Fruit fly (Drosophila melanogaster): ENCODE data around the gene MagR.
A peak's percentile ranks its signal among the peaks of the same experiment; 100 is the strongest.

The MagR gene

DNA sequence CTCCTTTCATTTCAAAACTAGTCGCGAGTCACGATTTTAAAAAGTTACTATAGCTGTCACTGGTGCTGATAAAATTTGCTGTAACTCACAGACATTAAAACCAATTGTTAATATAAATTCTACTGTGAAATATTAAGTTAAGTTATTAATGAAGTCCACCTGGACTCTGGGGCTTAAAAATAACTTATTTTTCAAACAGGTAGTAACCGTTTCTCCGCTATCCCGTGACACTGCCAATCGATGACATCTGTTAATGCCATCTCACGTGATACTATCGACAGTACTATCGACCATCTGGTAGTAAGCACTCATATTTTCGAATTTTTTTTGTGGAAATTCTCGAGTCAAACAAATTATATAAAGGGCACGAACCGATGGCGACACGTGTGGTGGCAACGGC is at the start of gene MagR, which contains the start of gene CG12379:
MagR (plus strand) TSS at position 276 of the 400 bp plus-strand sequence.
CG12379 (minus strand) TSS at position 2 of the 400 bp plus-strand sequence.
- TF ChIP-seq Ets98B (GFP tag; IDR thresholded peaks at IDR 0.05) (no peak), CG15710 (tag; optimal IDR thresholded peaks at IDR 0.05) (peak; percentile 54), CG8159 (tag; optimal IDR thresholded peaks at IDR 0.05) (peak; percentile 40), CG8301 (tag; optimal IDR thresholded peaks at IDR 0.05) (peak; percentile 21), Snoo (tag; optimal IDR thresholded peaks at IDR 0.05) (peak; percentile 0), fd96Ca (GFP tag; IDR thresholded peaks at IDR 0.05) (no peak), CG4496 (GFP tag; IDR thresholded peaks at IDR 0.05) (peak; percentile 6; the same call in 1 of the 3 replicates), CG17806 (tag; optimal IDR thresholded peaks at IDR 0.05) (peak; percentile 0), CG9948 (tag; optimal IDR thresholded peaks at IDR 0.05) (peak; percentile 28)

DNA sequence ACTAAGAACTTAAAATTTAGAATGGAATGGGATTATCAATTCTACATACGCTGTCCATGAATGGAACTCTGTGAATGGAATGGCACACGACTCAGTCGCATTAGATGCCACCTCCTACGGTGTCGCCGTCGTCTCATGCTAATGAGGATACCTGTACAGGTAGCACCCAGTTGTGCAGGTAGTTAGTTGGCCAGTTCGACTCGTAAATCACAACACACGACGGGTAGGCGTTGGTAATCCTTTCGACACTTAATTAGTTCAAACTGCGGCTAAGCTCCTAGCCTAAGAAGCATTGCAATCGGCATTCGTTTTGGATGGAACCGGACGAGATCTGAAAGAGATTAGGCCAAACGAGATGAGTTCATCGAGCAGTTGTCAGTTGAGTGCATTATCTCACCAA is 49.7 kb upstream of the MagR start:
- TF ChIP-seq fd96Ca (GFP tag; IDR thresholded peaks at IDR 0.05) = no peak
- TF ChIP-seq CG13204 (GFP tag; optimal IDR thresholded peaks at IDR 0.05) = no peak
- TF ChIP-seq CG32121 (GFP tag; IDR thresholded peaks at IDR 0.05) = no peak
- no peak for TF ChIP-seq Pif1B (GFP tag; optimal IDR thresholded peaks at IDR 0.05)
- TF ChIP-seq rn (GFP tag; IDR thresholded peaks at IDR 0.05) = no peak
- no peak for TF ChIP-seq CG15710 (tag; optimal IDR thresholded peaks at IDR 0.05)
- TF ChIP-seq gl (tag; optimal IDR thresholded peaks at IDR 0.05) = no peak
- TF ChIP-seq CG8301 (tag; optimal IDR thresholded peaks at IDR 0.05) = no peak
- no peak for TF ChIP-seq Ets98B (GFP tag; IDR thresholded peaks at IDR 0.05)
- no peak for TF ChIP-seq CG10348 (GFP tag; IDR thresholded peaks at IDR 0.05)
- TF ChIP-seq D1 (tag; optimal IDR thresholded peaks at IDR 0.05) = no peak
- no peak for TF ChIP-seq CG9948 (tag; optimal IDR thresholded peaks at IDR 0.05)
- no peak for TF ChIP-seq Pif1A (GFP tag; optimal IDR thresholded peaks at IDR 0.05)
- no peak for TF ChIP-seq CG14655 (GFP tag; optimal IDR thresholded peaks at IDR 0.05)
- no peak for TF ChIP-seq CG34367 (tag; optimal IDR thresholded peaks at IDR 0.05)
- no peak for TF ChIP-seq CG12605 (GFP tag; IDR thresholded peaks at IDR 0.05)
- TF ChIP-seq Snoo (tag; optimal IDR thresholded peaks at IDR 0.05) = no peak
- TF ChIP-seq CG8159 (tag; optimal IDR thresholded peaks at IDR 0.05) = no peak

DNA sequence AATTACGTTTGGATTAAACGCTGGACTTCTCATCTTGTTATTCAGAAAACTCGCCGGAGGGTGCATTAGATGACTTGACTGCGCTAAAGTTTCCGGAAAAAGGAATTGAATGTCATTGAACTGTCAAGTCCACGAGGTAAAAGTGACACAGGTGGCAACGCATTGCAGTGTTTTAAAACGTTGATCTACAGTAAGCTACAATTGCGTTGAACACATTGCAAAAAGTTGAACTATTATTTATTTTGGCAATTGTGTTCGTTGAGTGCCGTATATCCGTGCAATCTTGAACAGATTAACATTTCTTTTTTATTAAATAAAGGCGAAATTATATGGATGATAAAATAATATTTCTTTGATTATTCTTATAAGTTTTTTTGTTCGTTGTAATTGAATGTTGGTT is 45.3 kb upstream of the MagR start, which contains the start of gene CG15599:
CG15599 (minus strand) TSS at position 101 of the 400 bp plus-strand sequence.
- TF ChIP-seq CG10348 (GFP tag; IDR thresholded peaks at IDR 0.05) (no peak), fd96Ca (GFP tag; IDR thresholded peaks at IDR 0.05) (no peak), Pif1A (GFP tag; optimal IDR thresholded peaks at IDR 0.05) (no peak), CG8159 (tag; optimal IDR thresholded peaks at IDR 0.05) (no peak), CG12605 (GFP tag; IDR thresholded peaks at IDR 0.05) (no peak), CG8301 (tag; optimal IDR thresholded peaks at IDR 0.05) (no peak), CG4496 (GFP tag; IDR thresholded peaks at IDR 0.05) (no peak), CG13204 (GFP tag; optimal IDR thresholded peaks at IDR 0.05) (no peak), EcR (GFP tag; optimal IDR thresholded peaks at IDR 0.05) (no peak), CG9948 (tag; optimal IDR thresholded peaks at IDR 0.05) (no peak), Snoo (tag; optimal IDR thresholded peaks at IDR 0.05) (no peak), CG14655 (GFP tag; optimal IDR thresholded peaks at IDR 0.05) (no peak), Ets98B (GFP tag; IDR thresholded peaks at IDR 0.05) (no peak)

DNA sequence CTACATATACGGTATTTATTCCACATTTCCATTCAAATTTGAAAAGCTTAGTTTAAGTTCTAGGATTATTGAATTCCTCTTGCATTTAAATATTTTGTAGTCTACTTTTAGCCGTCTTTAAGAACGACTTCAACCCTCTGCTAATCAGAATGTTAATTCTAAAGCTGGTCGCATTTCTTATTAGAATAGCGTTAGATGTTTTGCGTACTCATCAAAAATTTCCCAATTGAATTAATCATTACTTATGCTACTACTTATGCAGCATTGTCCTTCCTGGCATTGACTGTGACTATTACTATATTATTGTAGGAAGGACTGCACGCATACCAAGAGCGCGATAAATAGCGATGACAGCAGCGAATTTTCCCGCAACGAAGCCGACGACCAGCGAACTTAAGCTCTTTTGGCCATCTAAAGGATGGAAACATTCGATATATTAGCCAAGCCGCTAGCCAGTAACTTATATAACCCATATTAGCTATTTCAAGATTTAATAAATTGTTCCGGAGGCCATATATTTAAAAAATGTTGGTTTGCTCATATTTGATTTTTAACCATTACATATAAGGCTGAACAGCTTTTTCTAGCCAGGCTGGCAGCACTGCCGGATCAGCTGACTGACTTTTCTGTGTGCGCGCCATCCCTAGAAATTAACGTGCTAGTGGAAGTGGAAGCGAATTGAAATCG is 37.1 kb upstream of the MagR start, which contains the start of gene CG8128:
CG8128 (plus strand) TSS at position 641 of the 687 bp plus-strand sequence.
- TF ChIP-seq Pif1B (GFP tag; optimal IDR thresholded peaks at IDR 0.05) (no peak), CG10348 (GFP tag; IDR thresholded peaks at IDR 0.05) (no peak), D1 (tag; optimal IDR thresholded peaks at IDR 0.05) (peak; percentile 41), CG32121 (GFP tag; IDR thresholded peaks at IDR 0.05) (no peak), Snoo (tag; optimal IDR thresholded peaks at IDR 0.05) (no peak), CG4496 (GFP tag; IDR thresholded peaks at IDR 0.05) (peak; percentile 29; the same call in 2 of the 3 replicates), fd96Ca (GFP tag; IDR thresholded peaks at IDR 0.05) (no peak), CG9948 (tag; optimal IDR thresholded peaks at IDR 0.05) (no peak), gl (tag; optimal IDR thresholded peaks at IDR 0.05) (no peak), CG14655 (GFP tag; optimal IDR thresholded peaks at IDR 0.05) (no peak)

DNA sequence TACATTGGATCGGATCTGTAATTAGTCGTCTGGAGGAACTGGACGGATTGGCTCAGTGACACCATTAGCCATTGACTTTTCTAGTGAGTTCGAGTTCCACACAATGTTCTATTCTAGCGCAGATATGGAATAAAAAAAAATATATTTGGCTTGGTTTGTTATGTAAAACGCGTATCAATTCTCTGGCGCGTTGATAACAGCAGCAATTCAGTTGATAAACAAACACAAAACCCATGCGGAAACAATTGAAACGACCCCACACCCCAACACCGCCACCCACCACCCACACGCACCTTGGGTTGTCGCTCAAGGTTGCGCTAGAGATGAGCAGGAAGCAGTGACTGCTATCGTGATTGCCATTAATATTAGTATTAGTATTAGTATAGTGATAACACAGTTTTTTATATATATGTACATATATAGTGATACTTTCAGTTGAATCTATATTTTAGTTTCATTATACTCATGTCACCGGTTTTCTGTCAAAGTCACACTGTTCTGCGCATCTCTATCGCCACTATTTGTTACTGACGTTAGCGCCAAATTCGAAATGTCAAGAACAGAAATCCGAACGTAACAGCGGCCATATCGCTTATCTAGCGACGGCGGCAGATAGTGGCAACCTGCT is 36.4 kb upstream of the MagR start:
- peak; percentile 90 for TF ChIP-seq fd96Ca (GFP tag; IDR thresholded peaks at IDR 0.05)
- TF ChIP-seq Pif1A (GFP tag; optimal IDR thresholded peaks at IDR 0.05) = no peak
- peak; percentile 88 for TF ChIP-seq CG8159 (tag; optimal IDR thresholded peaks at IDR 0.05)
- peak; percentile 89 for TF ChIP-seq CG8301 (tag; optimal IDR thresholded peaks at IDR 0.05)
- peak; percentile 76 for TF ChIP-seq rn (GFP tag; IDR thresholded peaks at IDR 0.05)
- peak; percentile 67 for TF ChIP-seq CG10348 (GFP tag; IDR thresholded peaks at IDR 0.05)
- peak; percentile 92 for TF ChIP-seq Ets98B (GFP tag; IDR thresholded peaks at IDR 0.05)
- no peak for TF ChIP-seq CG13204 (GFP tag; optimal IDR thresholded peaks at IDR 0.05)
- peak; percentile 82 for TF ChIP-seq CG15710 (tag; optimal IDR thresholded peaks at IDR 0.05)
- peak; percentile 83 for TF ChIP-seq Pif1B (GFP tag; optimal IDR thresholded peaks at IDR 0.05)
- peak; percentile 84 for TF ChIP-seq Snoo (tag; optimal IDR thresholded peaks at IDR 0.05)
- peak; percentile 92 for TF ChIP-seq CG14655 (GFP tag; optimal IDR thresholded peaks at IDR 0.05)
- peak; percentile 76 for TF ChIP-seq gl (tag; optimal IDR thresholded peaks at IDR 0.05)
- TF ChIP-seq CG17806 (tag; optimal IDR thresholded peaks at IDR 0.05) = peak; percentile 86
- TF ChIP-seq D1 (tag; optimal IDR thresholded peaks at IDR 0.05) = peak; percentile 67
- TF ChIP-seq CG12605 (GFP tag; IDR thresholded peaks at IDR 0.05) = peak; percentile 64
- peak; percentile 95 for TF ChIP-seq CG32121 (GFP tag; IDR thresholded peaks at IDR 0.05)
- peak; percentile 2 for TF ChIP-seq EcR (GFP tag; optimal IDR thresholded peaks at IDR 0.05)
- peak; percentile 84 for TF ChIP-seq CG9948 (tag; optimal IDR thresholded peaks at IDR 0.05)
- TF ChIP-seq CG4496 (GFP tag; IDR thresholded peaks at IDR 0.05) = peak; percentile 94
- TF ChIP-seq CG34367 (tag; optimal IDR thresholded peaks at IDR 0.05) = peak; percentile 75

Measured in whole organism, pupa.